Worm (Caenorhabditis elegans): ENCODE results near the gene F56C9.8.

DNA sequence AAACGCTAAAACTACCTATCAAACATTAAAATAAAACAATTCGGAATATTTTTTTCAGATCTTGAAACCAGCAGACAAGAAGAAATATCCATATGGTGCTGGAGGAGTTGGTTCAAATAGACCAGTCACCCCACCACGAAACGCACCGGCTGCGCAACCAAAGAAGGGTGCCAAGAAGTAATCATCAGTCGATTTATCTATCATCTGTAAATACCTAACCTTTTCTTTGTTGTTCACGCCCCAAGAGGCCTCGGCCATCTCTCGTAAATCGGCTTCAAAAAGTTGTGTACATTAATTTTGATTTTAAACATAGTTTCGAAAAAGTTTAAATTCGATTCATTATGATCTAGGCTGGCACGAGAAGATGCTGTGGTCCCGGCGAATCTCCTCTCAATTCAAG is 18.7 kb upstream of the F56C9.8 start:
- no peak for TF ChIP-seq snpc-4 (tag; optimal IDR thresholded peaks at IDR 0.05)
- no peak for TF ChIP-seq mls-2 (tag; optimal IDR thresholded peaks at IDR 0.05)
- no peak for TF ChIP-seq sptf-1 (tag; optimal IDR thresholded peaks at IDR 0.05)
- TF ChIP-seq elt-3 (tag; optimal IDR thresholded peaks at IDR 0.05): no peak
- TF ChIP-seq nhr-2 (tag; optimal IDR thresholded peaks at IDR 0.05): no peak
- TF ChIP-seq pha-4 (tag; optimal IDR thresholded peaks at IDR 0.05): no peak
- TF ChIP-seq bed-3 (GFP tag; optimal IDR thresholded peaks at IDR 0.05): no peak
- no peak for TF ChIP-seq tbx-8 (GFP tag; optimal IDR thresholded peaks at IDR 0.05)
- TF ChIP-seq cnd-1 (tag; optimal IDR thresholded peaks at IDR 0.05): no peak
- TF ChIP-seq unc-62 (GFP tag; optimal IDR thresholded peaks at IDR 0.05): no peak
- no peak for TF ChIP-seq lsy-2 (tag; optimal IDR thresholded peaks at IDR 0.05)
- no peak for TF ChIP-seq elt-1 (tag; optimal IDR thresholded peaks at IDR 0.05; ENCODE audit: borderline replicate concordance, insufficient read depth)
